Worm (Caenorhabditis elegans): ENCODE results near the gene F20B6.4.

DNA sequence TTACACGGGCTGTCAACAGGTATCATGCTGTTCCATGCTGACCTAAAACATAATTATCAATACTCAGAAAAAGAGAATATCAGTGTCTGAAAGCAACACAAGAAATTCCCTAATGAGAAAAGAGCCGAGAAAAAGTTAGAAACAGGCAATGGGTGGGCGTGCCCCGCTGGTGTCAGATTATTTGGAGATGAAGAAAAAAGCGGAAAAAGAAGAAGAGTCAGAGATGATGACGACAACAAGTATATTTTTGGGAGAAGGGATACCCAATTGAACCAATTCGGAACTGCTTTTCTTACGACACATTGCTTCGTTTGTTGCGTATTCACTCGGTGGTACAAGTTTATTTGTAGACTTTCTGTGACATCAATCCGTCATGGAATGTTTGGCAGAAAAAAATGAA, at the start of gene F20B6.4:
- no peak for TF ChIP-seq ceh-83 (GFP tag; optimal IDR thresholded peaks at IDR 0.05)
- TF ChIP-seq lsy-2 (tag; optimal IDR thresholded peaks at IDR 0.05) = no peak
- TF ChIP-seq unc-39 (tag; optimal IDR thresholded peaks at IDR 0.05) = no peak
- no peak for TF ChIP-seq unc-120 (tag; optimal IDR thresholded peaks at IDR 0.05; ENCODE audit: poor library complexity, severe bottlenecking)
- no peak for TF ChIP-seq lin-13 (tag; optimal IDR thresholded peaks at IDR 0.05)
- no peak for TF ChIP-seq mab-5 (tag; optimal IDR thresholded peaks at IDR 0.05)
- no peak for TF ChIP-seq unc-62 (GFP tag; optimal IDR thresholded peaks at IDR 0.05)
- no peak for TF ChIP-seq ces-1 (GFP tag; optimal IDR thresholded peaks at IDR 0.05)
- TF ChIP-seq bed-3 (GFP tag; optimal IDR thresholded peaks at IDR 0.05) = no peak
- TF ChIP-seq nhr-28 (tag; optimal IDR thresholded peaks at IDR 0.05) = no peak
- TF ChIP-seq nhr-237 (tag; optimal IDR thresholded peaks at IDR 0.05) = no peak
